Worm (Caenorhabditis elegans): ENCODE measurements around the gene Y76B12C.3.

The Y76B12C.3 gene

ce11 chrIV:1973372-1973771 is at the start of gene Y76B12C.3:
Gene Y76B12C.3, plus strand, starts transcription at chrIV:1973705.
- peak; percentile 21 for TF ChIP-seq unc-120 (tag; optimal IDR thresholded peaks at IDR 0.05; ENCODE audit: poor library complexity, severe bottlenecking)
- no peak for TF ChIP-seq bed-3 (GFP tag; optimal IDR thresholded peaks at IDR 0.05)

ce11 chrIV:1923722-1924121 is 49.8 kb upstream of the Y76B12C.3 start, which contains the start of gene denn-4:
Gene denn-4, plus strand, starts transcription at chrIV:1924001.
- TF ChIP-seq sptf-1 (tag; optimal IDR thresholded peaks at IDR 0.05), result no peak
- TF ChIP-seq ceh-43 (GFP tag; optimal IDR thresholded peaks at IDR 0.05), result no peak
- no peak for TF ChIP-seq nhr-76 (tag; optimal IDR thresholded peaks at IDR 0.05)
- TF ChIP-seq elt-1 (tag; optimal IDR thresholded peaks at IDR 0.05; ENCODE audit: borderline replicate concordance, insufficient read depth), result no peak

- no peak for TF ChIP-seq ceh-43 (GFP tag; optimal IDR thresholded peaks at IDR 0.05)
- no peak for TF ChIP-seq tbx-8 (GFP tag; optimal IDR thresholded peaks at IDR 0.05)
- TF ChIP-seq cnd-1 (tag; optimal IDR thresholded peaks at IDR 0.05), result no peak
- no peak for TF ChIP-seq nhr-76 (tag; optimal IDR thresholded peaks at IDR 0.05)
- no peak for TF ChIP-seq nhr-237 (tag; optimal IDR thresholded peaks at IDR 0.05)
- TF ChIP-seq snpc-4 (tag; optimal IDR thresholded peaks at IDR 0.05), result no peak
- no peak for TF ChIP-seq mep-1 (tag; optimal IDR thresholded peaks at IDR 0.05)
- no peak for TF ChIP-seq elt-1 (tag; optimal IDR thresholded peaks at IDR 0.05; ENCODE audit: borderline replicate concordance, insufficient read depth)
- TF ChIP-seq mab-5 (tag; optimal IDR thresholded peaks at IDR 0.05), result no peak
- TF ChIP-seq flh-1 (GFP tag; optimal IDR thresholded peaks at IDR 0.05), result no peak
Observed at ce11 chrIV:1924178-1924577, 49.3 kb upstream of the Y76B12C.3 start.

- no peak for TF ChIP-seq flh-1 (GFP tag; optimal IDR thresholded peaks at IDR 0.05)
- no peak for TF ChIP-seq elt-1 (tag; optimal IDR thresholded peaks at IDR 0.05; ENCODE audit: borderline replicate concordance, insufficient read depth)
- TF ChIP-seq nhr-28 (tag; optimal IDR thresholded peaks at IDR 0.05), result no peak
- TF ChIP-seq nhr-2 (tag; optimal IDR thresholded peaks at IDR 0.05), result no peak
- no peak for TF ChIP-seq nhr-12 (tag; optimal IDR thresholded peaks at IDR 0.05)
Observed at ce11 chrIV:1945200-1945599, 28.3 kb upstream of the Y76B12C.3 start.

ce11 chrIV:1947891-1948290 is 25.6 kb upstream of the Y76B12C.3 start, which contains the start of gene tsen-54:
Gene tsen-54, plus strand, starts transcription at chrIV:1948191.
- TF ChIP-seq nhr-12 (tag; optimal IDR thresholded peaks at IDR 0.05) (no peak), mep-1 (tag; optimal IDR thresholded peaks at IDR 0.05) (no peak), tbx-8 (GFP tag; optimal IDR thresholded peaks at IDR 0.05) (no peak)

ce11 chrIV:1952312-1952711 is 21.2 kb upstream of the Y76B12C.3 start:
- TF ChIP-seq ham-2 (GFP tag; optimal IDR thresholded peaks at IDR 0.05) (no peak), nhr-76 (tag; optimal IDR thresholded peaks at IDR 0.05) (no peak), nhr-237 (tag; optimal IDR thresholded peaks at IDR 0.05) (no peak), mep-1 (tag; optimal IDR thresholded peaks at IDR 0.05) (no peak), unc-39 (tag; optimal IDR thresholded peaks at IDR 0.05) (no peak), ceh-43 (GFP tag; optimal IDR thresholded peaks at IDR 0.05) (no peak), cnd-1 (tag; optimal IDR thresholded peaks at IDR 0.05) (no peak), ztf-11 (tag; optimal IDR thresholded peaks at IDR 0.05) (no peak)

ce11 chrIV:1953132-1953629 is 20.3 kb upstream of the Y76B12C.3 start, which contains the start of gene F52C12.2:
Gene F52C12.2, plus strand, starts transcription at chrIV:1953579.
- TF ChIP-seq mep-1 (tag; optimal IDR thresholded peaks at IDR 0.05), result peak; percentile 32
- peak; percentile 79 for TF ChIP-seq ces-1 (GFP tag; optimal IDR thresholded peaks at IDR 0.05)
- peak; percentile 1 for TF ChIP-seq ceh-39 (tag; optimal IDR thresholded peaks at IDR 0.05)
- no peak for TF ChIP-seq cnd-1 (tag; optimal IDR thresholded peaks at IDR 0.05)
- TF ChIP-seq lin-32 (GFP tag; optimal IDR thresholded peaks at IDR 0.05), result no peak
- no peak for TF ChIP-seq hlh-1 (tag; optimal IDR thresholded peaks at IDR 0.05)
- peak; percentile 41 for TF ChIP-seq lin-13 (tag; optimal IDR thresholded peaks at IDR 0.05)

ce11 chrIV:1956411-1956810 is 17.1 kb upstream of the Y76B12C.3 start, which contains the start of gene F52C12.6:
Gene F52C12.6, plus strand, starts transcription at chrIV:1956711.
- TF ChIP-seq cnd-1 (tag; optimal IDR thresholded peaks at IDR 0.05) (no peak), nhr-237 (tag; optimal IDR thresholded peaks at IDR 0.05) (no peak), bed-3 (GFP tag; optimal IDR thresholded peaks at IDR 0.05) (no peak), zip-8 (tag; optimal IDR thresholded peaks at IDR 0.05) (no peak), drap-1 (GFP tag; optimal IDR thresholded peaks at IDR 0.05) (no peak), nhr-12 (tag; optimal IDR thresholded peaks at IDR 0.05) (no peak), ham-2 (GFP tag; optimal IDR thresholded peaks at IDR 0.05) (no peak), M03D4.4 (tag; optimal IDR thresholded peaks at IDR 0.05) (no peak), mep-1 (tag; optimal IDR thresholded peaks at IDR 0.05) (no peak), mls-2 (tag; optimal IDR thresholded peaks at IDR 0.05) (no peak)

Measured in whole organism, mixed stage, embryonic.